Worm (Caenorhabditis elegans): ENCODE results near the gene srxa-8.

The srxa-8 gene

DNA sequence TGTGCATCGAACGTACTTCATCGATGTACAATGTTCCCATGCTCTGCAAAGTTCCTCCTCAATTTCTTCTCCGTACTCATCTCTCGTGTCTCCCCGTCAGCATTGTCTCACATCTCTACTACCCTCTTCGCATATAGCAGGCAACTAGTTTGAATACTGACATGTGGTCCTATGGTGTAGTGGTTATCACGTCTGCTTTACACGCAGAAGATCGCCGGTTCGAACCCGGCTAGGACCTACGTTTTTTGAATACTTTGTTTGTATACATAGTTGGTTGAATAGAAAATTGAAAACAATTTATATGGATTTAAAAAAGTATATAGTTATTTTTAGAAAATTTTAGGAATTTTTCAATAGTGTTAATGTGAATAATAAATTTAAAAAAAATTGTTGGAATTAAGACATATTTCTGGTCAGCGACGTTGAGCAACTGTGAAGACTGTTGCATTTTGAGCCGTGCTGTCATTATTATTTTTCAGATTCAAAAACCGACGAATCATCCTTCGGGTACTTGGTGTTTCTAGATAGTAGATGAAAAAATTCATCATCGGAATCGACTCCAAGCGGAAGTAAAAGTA is 1.7 kb downstream of the srxa-8 start (continued):
- TF ChIP-seq tbx-2 (tag; optimal IDR thresholded peaks at IDR 0.05) (peak; percentile 72), mdl-1 (tag; optimal IDR thresholded peaks at IDR 0.05) (peak in 1 of 2 experiments; percentile 88), ceh-88 (GFP tag; IDR thresholded peaks at IDR 0.05) (no peak; the same call in 1 of the 2 replicates), fos-1 (tag; optimal IDR thresholded peaks at IDR 0.05) (peak; percentile 71), hlh-4 (tag; optimal IDR thresholded peaks at IDR 0.05) (no peak), ama-1 (optimal IDR thresholded peaks at IDR 0.05) (no peak), alr-1 (tag; optimal IDR thresholded peaks at IDR 0.05; ENCODE audit: borderline replicate concordance) (no peak), C16A3.4 (tag; optimal IDR thresholded peaks at IDR 0.05) (peak; percentile 93), irx-1 (tag; optimal IDR thresholded peaks at IDR 0.05) (peak; percentile 52), snu-23 (GFP tag; optimal IDR thresholded peaks at IDR 0.05) (peak; percentile 92), xbp-1 (tag; optimal IDR thresholded peaks at IDR 0.05) (peak; percentile 70), nhr-237 (tag; optimal IDR thresholded peaks at IDR 0.05) (peak; percentile 4), efl-1 (optimal IDR thresholded peaks at IDR 0.05) (peak; percentile 32 to 46), efl-1 (GFP tag; optimal IDR thresholded peaks at IDR 0.05 in 1 of 2) (peak in 1 of 2 experiments; percentile 91), mep-1 (tag; optimal IDR thresholded peaks at IDR 0.05) (peak; percentile 91), unc-86 (tag; optimal IDR thresholded peaks at IDR 0.05) (peak; percentile 58), vab-15 (tag; optimal IDR thresholded peaks at IDR 0.05) (peak; percentile 11), unc-30 (tag; optimal IDR thresholded peaks at IDR 0.05) (no peak), ztf-4 (tag; optimal IDR thresholded peaks at IDR 0.05) (peak; percentile 60), elt-2 (tag; optimal IDR thresholded peaks at IDR 0.05) (peak; percentile 31), pag-3 (tag; optimal IDR thresholded peaks at IDR 0.05; ENCODE audit: borderline replicate concordance, insufficient read depth) (no peak), lin-14 (GFP tag; optimal IDR thresholded peaks at IDR 0.05) (peak; percentile 88), egl-27 (tag; optimal IDR thresholded peaks at IDR 0.05) (peak in 1 of 2 experiments; percentile 59), lsy-2 (tag; optimal IDR thresholded peaks at IDR 0.05) (peak; percentile 65 to 79), zip-4 (GFP tag; optimal IDR thresholded peaks at IDR 0.05) (no peak), mef-2 (tag; optimal IDR thresholded peaks at IDR 0.05) (peak; percentile 12), egl-13 (tag; optimal IDR thresholded peaks at IDR 0.05) (peak; percentile 58), snpc-4 (tag; optimal IDR thresholded peaks at IDR 0.05) (peak; percentile 26), nhr-77 (tag; optimal IDR thresholded peaks at IDR 0.05) (peak; percentile 53), nhr-28 (tag; optimal IDR thresholded peaks at IDR 0.05) (no peak), nhr-90 (tag; optimal IDR thresholded peaks at IDR 0.05; ENCODE audit: poor library complexity) (peak; percentile 83), unc-98 (GFP tag; IDR thresholded peaks at IDR 0.05) (no peak), lin-35 (GFP tag; optimal IDR thresholded peaks at IDR 0.05) (peak; percentile 43 to 74), jun-1 (tag; optimal IDR thresholded peaks at IDR 0.05) (peak; percentile 73), aly-2 (tag; optimal IDR thresholded peaks at IDR 0.05) (peak; percentile 50), ceh-63 (GFP tag; optimal IDR thresholded peaks at IDR 0.05) (no peak), grh-1 (GFP tag; IDR thresholded peaks at IDR 0.05) (no peak), blmp-1 (tag; optimal IDR thresholded peaks at IDR 0.05) (peak; percentile 58), nhr-47 (tag; optimal IDR thresholded peaks at IDR 0.05) (peak; percentile 87), Y116A8C.19 (tag; optimal IDR thresholded peaks at IDR 0.05; ENCODE audit: borderline replicate concordance) (no peak), swsn-7 (tag; optimal IDR thresholded peaks at IDR 0.05) (peak; percentile 81)

DNA sequence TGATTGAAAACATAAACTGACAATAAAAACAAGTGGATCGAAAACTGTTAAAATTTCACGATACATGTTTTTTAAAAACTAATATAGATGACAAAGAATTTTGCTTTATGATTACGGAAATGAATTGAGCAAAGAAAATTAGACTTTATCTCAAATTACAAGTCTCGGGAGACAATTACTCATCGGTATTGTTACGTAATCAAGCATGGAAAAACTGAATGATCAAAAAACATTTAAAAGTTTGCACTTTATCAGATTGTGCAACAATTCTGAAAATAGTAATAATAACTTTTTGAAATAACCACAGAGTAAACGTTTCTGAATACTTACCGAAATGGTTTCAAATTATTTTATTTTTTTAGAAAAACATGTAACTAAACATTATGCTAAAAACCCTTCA is 2.9 kb downstream of the srxa-8 start, which contains the start of gene srd-43:
TSS of gene srd-43 (minus strand) at position 66 of the 400 bp plus-strand sequence.
- TF ChIP-seq nhr-84 (tag; optimal IDR thresholded peaks at IDR 0.05) (no peak), egl-13 (tag; optimal IDR thresholded peaks at IDR 0.05) (no peak), ceh-8 (GFP tag; optimal IDR thresholded peaks at IDR 0.05) (peak; percentile 33)
